Worm (Caenorhabditis elegans) whole organism, L1 larva: ENCODE results near the gene C06E4.5.

ENCODE experiments used
- Y116A8C.19 ChIP-seq: sonication (generic microtip); optimal IDR thresholded peaks from 2 replicates; lab custom pipeline; 2016; ENCODE audit warnings: missing compliant biosample characterization, missing genetic modification characterization, borderline replicate concordance
- alr-1 ChIP-seq: fragments of 200-800 bp; sonication (Bioruptor generic); optimal IDR thresholded peaks from 2 replicates; lab custom pipeline; 2018; ENCODE audit warnings: borderline replicate concordance, mild to moderate bottlenecking, missing genetic modification characterization, missing compliant biosample characterization
- aly-2 ChIP-seq: fragments of 150-350 bp; optimal IDR thresholded peaks from 2 replicates; lab custom pipeline; 2014; ENCODE audit warnings: missing biosample characterization, missing genetic modification characterization
- blmp-1 ChIP-seq: fragments of 150-350 bp; optimal IDR thresholded peaks from 2 replicates; lab custom pipeline; 2014; ENCODE audit warnings: missing biosample characterization, missing genetic modification characterization
- ceh-63 ChIP-seq: fragments of 200-800 bp; sonication (Bioruptor generic); optimal IDR thresholded peaks from 2 replicates; lab custom pipeline; 2018; ENCODE audit warnings: mild to moderate bottlenecking, missing genetic modification characterization, missing compliant biosample characterization
- ceh-8 ChIP-seq: fragments of 200-800 bp; sonication (Bioruptor generic); optimal IDR thresholded peaks from 2 replicates; lab custom pipeline; 2018; ENCODE audit warnings: mild to moderate bottlenecking, missing genetic modification characterization, moderate library complexity, missing compliant biosample characterization
- ces-1 ChIP-seq: fragments of 150-350 bp; optimal IDR thresholded peaks from 2 replicates; lab custom pipeline; 2014; ENCODE audit warnings: missing biosample characterization, missing genetic modification reagents, missing genetic modification characterization
- dsc-1 ChIP-seq: sonication (generic microtip); optimal IDR thresholded peaks from 2 replicates; lab custom pipeline; 2016; ENCODE audit warnings: mild to moderate bottlenecking, missing genetic modification characterization, missing compliant biosample characterization
- efl-1 ChIP-seq, 4 experiments: fragments of 150-350 bp; optimal IDR thresholded peaks in 3 of 4; peaks in 1 of 4; 1 replicate in 1 of 4; 2 replicates in 3 of 4; lab custom pipeline; 2014; ENCODE audit warnings: missing biosample characterization in 2 of 4, missing genetic modification characterization in 2 of 4, missing genetic modification reagents in 2 of 4
- efl-3 ChIP-seq: fragments of 200-800 bp; sonication (Bioruptor generic); optimal IDR thresholded peaks from 2 replicates; lab custom pipeline; 2018; ENCODE audit warnings: mild to moderate bottlenecking, missing genetic modification characterization, missing compliant biosample characterization
- egl-27 ChIP-seq, 2 experiments: fragments of 150-350 bp in 1 of 2; sonication (generic microtip); optimal IDR thresholded peaks; 3 replicates each; lab custom pipeline; 2017 to 2018; ENCODE audit warnings: missing biosample characterization in 2 of 2, missing genetic modification characterization in 2 of 2, missing genetic modification reagents in 2 of 2
- elt-2 ChIP-seq: sonication (generic microtip); optimal IDR thresholded peaks from 2 replicates; lab custom pipeline; 2016; ENCODE audit warnings: missing genetic modification characterization, mild to moderate bottlenecking, inconsistent platforms, missing compliant biosample characterization, missing genetic modification reagents
- elt-3 ChIP-seq, 6 experiments: fragments of 150-350 bp in 1 of 6; sonication (generic microtip); optimal IDR thresholded peaks; 2 replicates each; lab custom pipeline; 2017 to 2018; ENCODE audit warnings: missing biosample characterization in 6 of 6, missing genetic modification characterization in 6 of 6, inconsistent platforms in 1 of 6
- fkh-10 ChIP-seq: sonication (generic microtip); optimal IDR thresholded peaks from 2 replicates; lab custom pipeline; 2017; ENCODE audit warnings: missing biosample characterization, missing genetic modification reagents, missing genetic modification characterization
- grh-1 ChIP-seq: fragments of 200-800 bp; sonication (Bioruptor generic); IDR thresholded peaks from 2 replicates; pipeline ENCODE4 v1.3.6; 2022; ENCODE audit warnings: missing genetic modification reagents, missing genetic modification characterization, missing compliant biosample characterization
- hlh-4 ChIP-seq: sonication (generic microtip); optimal IDR thresholded peaks from 2 replicates; lab custom pipeline; 2016; ENCODE audit warnings: mild to moderate bottlenecking, missing genetic modification characterization, missing compliant biosample characterization
- hpl-2 ChIP-seq: fragments of 150-350 bp; optimal IDR thresholded peaks from 2 replicates; lab custom pipeline; 2014; ENCODE audit warnings: missing biosample characterization, missing genetic modification reagents, missing genetic modification characterization
- isw-1 ChIP-seq: fragments of 200-800 bp; sonication (Bioruptor generic); IDR thresholded peaks from 2 replicates; pipeline ENCODE4 v1.3.6; 2022; ENCODE audit warnings: missing genetic modification characterization, missing compliant biosample characterization
- jun-1 ChIP-seq: fragments of 150-350 bp; optimal IDR thresholded peaks from 2 replicates; lab custom pipeline; 2014; ENCODE audit warnings: missing biosample characterization, missing genetic modification reagents, missing genetic modification characterization
- lin-13 ChIP-seq: fragments of 150-350 bp; optimal IDR thresholded peaks from 2 replicates; lab custom pipeline; 2014; ENCODE audit warnings: missing biosample characterization, missing genetic modification reagents, missing genetic modification characterization
- lin-14 ChIP-seq: fragments of 200-800 bp; sonication (Bioruptor generic); optimal IDR thresholded peaks from 2 replicates; lab custom pipeline; 2018; ENCODE audit warnings: mild to moderate bottlenecking, missing genetic modification characterization, moderate library complexity, missing compliant biosample characterization
- lin-39 ChIP-seq: fragments of 150-350 bp; optimal IDR thresholded peaks from 2 replicates; lab custom pipeline; 2014; ENCODE audit warnings: missing biosample characterization, missing genetic modification reagents, missing genetic modification characterization
- mab-9 ChIP-seq: fragments of 200-800 bp; sonication (Bioruptor generic); IDR thresholded peaks from 2 replicates; pipeline ENCODE4 v1.3.6; 2022; ENCODE audit warnings: missing genetic modification reagents, missing genetic modification characterization, missing compliant biosample characterization
- mep-1 ChIP-seq: fragments of 150-350 bp; optimal IDR thresholded peaks from 2 replicates; lab custom pipeline; 2014; ENCODE audit warnings: missing biosample characterization, missing genetic modification characterization
- nhr-11 ChIP-seq: fragments of 150-350 bp; optimal IDR thresholded peaks from 2 replicates; lab custom pipeline; 2014; ENCODE audit warnings: missing biosample characterization, missing genetic modification characterization
- nhr-12 ChIP-seq: sonication (generic microtip); optimal IDR thresholded peaks from 2 replicates; lab custom pipeline; 2017; ENCODE audit warnings: missing biosample characterization, missing genetic modification characterization
- nhr-19 ChIP-seq: fragments of 200-800 bp; sonication (Bioruptor generic); conservative IDR thresholded peaks from 2 replicates; pipeline ENCODE4 v1.3.6; 2022; ENCODE audit warnings: missing genetic modification characterization, missing compliant biosample characterization
- nhr-237 ChIP-seq: fragments of 150-350 bp; optimal IDR thresholded peaks from 2 replicates; lab custom pipeline; 2014; ENCODE audit warnings: missing biosample characterization, missing genetic modification characterization
- nhr-28 ChIP-seq: fragments of 150-350 bp; optimal IDR thresholded peaks from 2 replicates; lab custom pipeline; 2014; ENCODE audit warnings: missing biosample characterization, missing genetic modification characterization
- nhr-71 ChIP-seq: sonication (generic microtip); optimal IDR thresholded peaks from 2 replicates; lab custom pipeline; 2016; ENCODE audit warnings: mild to moderate bottlenecking, missing genetic modification characterization, moderate library complexity, missing compliant biosample characterization
- nhr-77 ChIP-seq: fragments of 150-350 bp; optimal IDR thresholded peaks from 2 replicates; lab custom pipeline; 2014; ENCODE audit warnings: missing biosample characterization, missing genetic modification characterization
- nhr-85 ChIP-seq: sonication (generic microtip); peaks from one replicate; lab custom pipeline; 2016; ENCODE audit warnings: missing genetic modification characterization, inconsistent platforms, missing compliant biosample characterization
- pag-3 ChIP-seq: sonication (generic microtip); optimal IDR thresholded peaks from 2 replicates; lab custom pipeline; 2017; ENCODE audit warnings: missing genetic modification characterization, mild to moderate bottlenecking, missing compliant biosample characterization, antibody characterized with exemption, borderline replicate concordance; ENCODE audit not compliant: insufficient read depth
- rnt-1 ChIP-seq: sonication (generic microtip); optimal IDR thresholded peaks from 2 replicates; lab custom pipeline; 2016; ENCODE audit warnings: mild to moderate bottlenecking, missing genetic modification characterization, moderate library complexity, missing compliant biosample characterization
- skn-1 ChIP-seq: fragments of 150-350 bp; optimal IDR thresholded peaks from 2 replicates; lab custom pipeline; 2014; ENCODE audit warnings: missing biosample characterization, missing genetic modification characterization
- snu-23 ChIP-seq: sonication (generic microtip); optimal IDR thresholded peaks from 2 replicates; lab custom pipeline; 2016; ENCODE audit warnings: missing genetic modification characterization, missing compliant biosample characterization
- sox-4 ChIP-seq: sonication (generic microtip); optimal IDR thresholded peaks from 2 replicates; lab custom pipeline; 2016; ENCODE audit warnings: missing genetic modification characterization, missing compliant biosample characterization
- swsn-7 ChIP-seq: sonication (generic microtip); optimal IDR thresholded peaks from 2 replicates; lab custom pipeline; 2016; ENCODE audit warnings: missing genetic modification characterization, missing compliant biosample characterization
- tlp-1 ChIP-seq: fragments of 150-350 bp; optimal IDR thresholded peaks from 2 replicates; lab custom pipeline; 2014; ENCODE audit warnings: missing biosample characterization, missing genetic modification characterization
- unc-30 ChIP-seq: sonication (generic microtip); optimal IDR thresholded peaks from 2 replicates; lab custom pipeline; 2017; ENCODE audit warnings: missing biosample characterization, missing genetic modification characterization
- unc-62 ChIP-seq: fragments of 150-350 bp; optimal IDR thresholded peaks from 2 replicates; lab custom pipeline; 2014; ENCODE audit warnings: missing biosample characterization, missing genetic modification reagents, missing genetic modification characterization
- unc-86 ChIP-seq: sonication (generic microtip); optimal IDR thresholded peaks from 2 replicates; lab custom pipeline; 2016; ENCODE audit warnings: missing genetic modification characterization, missing compliant biosample characterization
- unc-98 ChIP-seq: fragments of 200-800 bp; sonication (Bioruptor generic); IDR thresholded peaks from 2 replicates; pipeline ENCODE4 v1.3.6; 2022; ENCODE audit warnings: missing genetic modification characterization, missing compliant biosample characterization
- vab-15 ChIP-seq: sonication (generic microtip); optimal IDR thresholded peaks from 2 replicates; lab custom pipeline; 2017; ENCODE audit warnings: missing genotype, mild to moderate bottlenecking, missing genetic modification characterization, missing compliant biosample characterization
- zip-4 ChIP-seq: fragments of 200-800 bp; sonication (Bioruptor generic); optimal IDR thresholded peaks from 2 replicates; lab custom pipeline; 2018; ENCODE audit warnings: mild to moderate bottlenecking, missing genetic modification characterization, moderate library complexity, missing compliant biosample characterization
- ztf-4 ChIP-seq: fragments of 150-350 bp; optimal IDR thresholded peaks from 2 replicates; lab custom pipeline; 2014; ENCODE audit warnings: missing biosample characterization, missing genetic modification characterization

Gene C06E4.5

ce11 chrIV:7233566-7234014, 21.2 kb upstream of the C06E4.5 start (continued):
- TF ChIP-seq blmp-1 (tag; lab: Kevin White, UChicago) (peak; percentile 81), zip-4 (GFP tag; lab: Kevin White, UChicago) (no peak), sox-4 (tag; lab: Kevin White, UChicago) (no peak), mep-1 (tag; lab: Kevin White, UChicago) (peak; percentile 29), fkh-10 (no peak), hpl-2 (no peak), grh-1 (GFP tag; lab: Robert Waterston, UW) (no peak), ceh-63 (GFP tag; lab: Kevin White, UChicago) (no peak), pag-3 (tag; lab: Kevin White, UChicago) (peak; percentile 57), nhr-28 (no peak), nhr-237 (no peak), Y116A8C.19 (tag; lab: Kevin White, UChicago) (no peak), nhr-11 (tag; lab: Kevin White, UChicago) (no peak), ceh-8 (no peak), jun-1 (tag; lab: Kevin White, UChicago) (no peak), unc-98 (GFP tag; lab: Robert Waterston, UW) (no peak), skn-1 (tag; lab: Kevin White, UChicago) (no peak), nhr-19 (GFP tag; lab: Robert Waterston, UW) (no peak), nhr-12 (no peak), tlp-1 (tag; lab: Kevin White, UChicago) (no peak), lin-14 (GFP tag; lab: Kevin White, UChicago) (peak; percentile 59), elt-2 (tag; lab: Kevin White, UChicago) (no peak), ztf-4 (tag; lab: Kevin White, UChicago) (no peak), elt-3 (tag; optimal IDR thresholded peaks at IDR 0.05; lab: Kevin White, UChicago) (peak in 2 of 6 experiments; percentile 3 to 7), hlh-4 (tag; lab: Kevin White, UChicago) (no peak), lin-13 (GFP tag; lab: Kevin White, UChicago) (no peak), ces-1 (GFP tag; lab: Kevin White, UChicago) (no peak)

- TF ChIP-seq nhr-85 (peak; percentile 16), dsc-1 (tag; lab: Kevin White, UChicago) (no peak), lin-14 (GFP tag; lab: Kevin White, UChicago) (no peak), efl-1 (optimal IDR thresholded peaks at IDR 0.05; lab: Kevin White, UChicago) (no peak), efl-1 (GFP tag; optimal IDR thresholded peaks at IDR 0.05 in 1 of 2; lab: Kevin White, UChicago) (no peak), ceh-63 (GFP tag; lab: Kevin White, UChicago) (no peak)
These were observed 20.2 kb upstream of the C06E4.5 start for ce11 chrIV:7234623-7235022.

- peak; percentile 90 for TF ChIP-seq lin-14 (GFP tag; lab: Kevin White, UChicago)
- TF ChIP-seq grh-1 (GFP tag; lab: Robert Waterston, UW) = no peak
- no peak for TF ChIP-seq isw-1 (GFP tag; lab: Robert Waterston, UW)
- no peak for TF ChIP-seq lin-39 (tag; lab: Kevin White, UChicago)
- TF ChIP-seq ceh-63 (GFP tag; lab: Kevin White, UChicago) = no peak
- peak; percentile 0 for TF ChIP-seq aly-2
- peak; percentile 7 for TF ChIP-seq unc-86
- TF ChIP-seq nhr-237 = no peak
- TF ChIP-seq unc-62 = no peak
- TF ChIP-seq efl-3 (GFP tag; lab: Kevin White, UChicago) = no peak
- TF ChIP-seq unc-30 (tag; lab: Kevin White, UChicago) = no peak
- TF ChIP-seq nhr-77 (tag; lab: Kevin White, UChicago) = peak; percentile 55
- TF ChIP-seq vab-15 (tag; lab: Kevin White, UChicago) = no peak
- peak in 1 of 2 experiments; percentile 15 for TF ChIP-seq egl-27 (tag; optimal IDR thresholded peaks at IDR 0.05; lab: Kevin White, UChicago)
- TF ChIP-seq nhr-71 = peak; percentile 81
- TF ChIP-seq tlp-1 (tag; lab: Kevin White, UChicago) = no peak
- TF ChIP-seq hlh-4 (tag; lab: Kevin White, UChicago) = no peak
- peak; percentile 73 for TF ChIP-seq nhr-85
- peak; percentile 51 for TF ChIP-seq nhr-19 (GFP tag; lab: Robert Waterston, UW)
- TF ChIP-seq elt-3 (tag; optimal IDR thresholded peaks at IDR 0.05; lab: Kevin White, UChicago) = peak in 2 of 6 experiments; percentile 67 to 79
- TF ChIP-seq ces-1 (GFP tag; lab: Kevin White, UChicago) = no peak
- peak; percentile 70 for TF ChIP-seq snu-23 (GFP tag; lab: Kevin White, UChicago)
- TF ChIP-seq swsn-7 (tag; lab: Kevin White, UChicago) = peak; percentile 46
- TF ChIP-seq elt-2 (tag; lab: Kevin White, UChicago) = peak; percentile 85
- TF ChIP-seq mab-9 (GFP tag; lab: Robert Waterston, UW) = 0 out of 2 replicates have a peak, but pooled peaks have one; percentile 50
- TF ChIP-seq alr-1 (tag; lab: Kevin White, UChicago) = no peak
- TF ChIP-seq rnt-1 (tag; lab: Kevin White, UChicago) = peak; percentile 76
- peak; percentile 36 for TF ChIP-seq jun-1 (tag; lab: Kevin White, UChicago)
These were observed 19.3 kb upstream of the C06E4.5 start for ce11 chrIV:7235382-7235917.
